Worm (Caenorhabditis elegans): ENCODE measurements around the gene trim-21.
A peak's percentile ranks its signal among the peaks of the same experiment; 100 is the strongest.

The trim-21 gene

DNA sequence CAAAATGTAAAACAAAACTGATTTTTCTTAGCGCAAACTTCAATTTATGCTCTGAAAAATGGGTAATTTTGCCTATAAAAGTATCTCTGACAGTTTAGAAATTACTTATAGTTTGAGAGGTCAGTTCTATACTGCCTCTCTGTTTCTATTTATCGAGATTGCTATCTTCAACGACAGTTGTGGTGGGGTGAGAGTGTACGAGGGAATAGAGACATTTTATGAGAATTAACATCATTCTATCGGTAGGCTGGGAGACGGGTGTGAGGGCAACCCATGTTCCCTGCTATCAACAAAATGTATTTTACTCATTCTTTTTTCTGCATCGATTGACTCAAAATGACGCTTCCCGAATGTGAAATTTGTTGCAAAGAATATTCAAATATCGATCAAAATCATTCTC, 7.5 kb upstream of the trim-21 start, which contains the start of gene ZK1240.3:
Gene ZK1240.3 (plus strand): TSS at position 238 of the 400 bp plus-strand sequence.
- TF ChIP-seq F44E2.7 (GFP tag; IDR thresholded peaks at IDR 0.05) (no peak), hmg-1.1 (GFP tag; IDR thresholded peaks at IDR 0.05) (no peak), nhr-28 (tag; optimal IDR thresholded peaks at IDR 0.05) (peak; percentile 78), unc-39 (tag; optimal IDR thresholded peaks at IDR 0.05) (no peak), dmd-6 (GFP tag; IDR thresholded peaks at IDR 0.05) (peak; percentile 69), T20F7.1 (GFP tag; optimal IDR thresholded peaks at IDR 0.05) (peak; percentile 32), unc-62 (GFP tag; optimal IDR thresholded peaks at IDR 0.05 in 1 of 2) (peak in 1 of 2 experiments; percentile 37), unc-62 (tag; optimal IDR thresholded peaks at IDR 0.05) (no peak), unc-130 (GFP tag; optimal IDR thresholded peaks at IDR 0.05) (no peak), daf-16 (GFP tag; optimal IDR thresholded peaks at IDR 0.05) (no peak), daf-16 (tag; optimal IDR thresholded peaks at IDR 0.05) (peak; percentile 62), aha-1 (tag) (peak; percentile 80), nhr-41 (GFP tag; IDR thresholded peaks at IDR 0.05) (peak; percentile 55; the same call in 1 of the 2 replicates), php-3 (GFP tag; IDR thresholded peaks at IDR 0.05) (0 out of 2 replicates have a peak, but pooled peaks have one; percentile 48), mxl-2 (GFP tag; conservative IDR thresholded peaks at IDR 0.05) (no peak), vab-7 (GFP tag; IDR thresholded peaks at IDR 0.05) (no peak), pqm-1 (tag; optimal IDR thresholded peaks at IDR 0.05) (peak; percentile 91), zfp-2 (tag; optimal IDR thresholded peaks at IDR 0.05) (no peak), hlh-11 (tag; optimal IDR thresholded peaks at IDR 0.05) (peak; percentile 58), dve-1 (tag; optimal IDR thresholded peaks at IDR 0.05; ENCODE audit: insufficient read depth) (peak; percentile 23), ama-1 (optimal IDR thresholded peaks at IDR 0.05) (no peak)

DNA sequence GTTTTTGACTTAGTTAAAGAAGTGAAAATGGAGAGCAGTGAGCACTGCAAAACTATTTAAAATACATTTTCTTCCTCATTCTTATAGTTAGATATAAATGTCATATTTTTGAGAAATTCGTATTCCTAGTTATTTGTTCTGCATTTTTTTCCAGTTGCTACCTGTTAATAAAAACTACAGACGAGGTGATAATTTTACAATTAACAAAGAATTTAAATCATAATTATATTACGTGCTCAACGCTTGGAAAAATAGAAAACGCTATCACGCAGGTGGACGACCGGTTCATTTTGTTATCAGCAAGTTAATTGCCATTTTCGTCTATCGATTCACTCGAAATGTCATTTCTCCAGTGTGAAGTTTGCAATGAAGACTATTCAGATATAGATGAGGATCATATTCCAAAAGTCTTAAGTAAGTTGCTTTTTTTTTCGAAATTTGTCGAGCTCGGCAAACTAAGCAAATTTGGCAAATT, 5.3 kb upstream of the trim-21 start, which contains the start of the genes ZK1240.5 and ZK1240.9:
Gene ZK1240.5 (minus strand): TSS at position 51 of the 475 bp plus-strand sequence.
Gene ZK1240.9 (plus strand): TSS at position 307 of the 475 bp plus-strand sequence.
- TF ChIP-seq unc-62 (GFP tag; optimal IDR thresholded peaks at IDR 0.05 in 1 of 2): peak in 1 of 2 experiments; percentile 72
- TF ChIP-seq unc-62 (tag; optimal IDR thresholded peaks at IDR 0.05): no peak
- TF ChIP-seq pqm-1 (tag; optimal IDR thresholded peaks at IDR 0.05): peak; percentile 76
- peak; percentile 26 for TF ChIP-seq nhr-28 (tag; optimal IDR thresholded peaks at IDR 0.05)
- 0 out of 2 replicates have a peak, but pooled peaks have one; percentile 14 for TF ChIP-seq dmd-6 (GFP tag; IDR thresholded peaks at IDR 0.05)
- TF ChIP-seq F44E2.7 (GFP tag; IDR thresholded peaks at IDR 0.05): no peak
- no peak for TF ChIP-seq F37D6.2 (tag; optimal IDR thresholded peaks at IDR 0.05)
- no peak for TF ChIP-seq mdl-1 (tag; optimal IDR thresholded peaks at IDR 0.05)
- no peak for TF ChIP-seq dmd-8 (GFP tag; IDR thresholded peaks at IDR 0.05)
- TF ChIP-seq aha-1 (tag): peak; percentile 22
- peak; percentile 9; the same call in 1 of the 2 replicates for TF ChIP-seq php-3 (GFP tag; IDR thresholded peaks at IDR 0.05)
- no peak for TF ChIP-seq unc-130 (GFP tag; optimal IDR thresholded peaks at IDR 0.05)
- no peak for TF ChIP-seq hmg-1.1 (GFP tag; IDR thresholded peaks at IDR 0.05)
- no peak for TF ChIP-seq nhr-77 (tag; optimal IDR thresholded peaks at IDR 0.05)
- no peak for TF ChIP-seq daf-19 (GFP tag; conservative IDR thresholded peaks at IDR 0.05)

- no peak for TF ChIP-seq egl-43 (GFP tag; IDR thresholded peaks at IDR 0.05)
These were observed 5.9 kb downstream of the trim-21 start, which contains the start of gene B0281.3 for ce11 chrII:2306741-2307140. TSS of gene B0281.3 (plus strand) at chrII:2307041.

ce11 chrII:2305507-2305906, 7.1 kb downstream of the trim-21 start:
- no peak for TF ChIP-seq saeg-2 (GFP tag; IDR thresholded peaks at IDR 0.05)
- no peak for TF ChIP-seq egl-43 (GFP tag; IDR thresholded peaks at IDR 0.05)
- TF ChIP-seq nhr-28 (tag; optimal IDR thresholded peaks at IDR 0.05): peak; percentile 61
- TF ChIP-seq mes-2 (tag; optimal IDR thresholded peaks at IDR 0.05; ENCODE audit: poor library complexity, severe bottlenecking): no peak
- no peak for TF ChIP-seq nhr-102 (tag; optimal IDR thresholded peaks at IDR 0.05)
- peak; percentile 26; the same call in 1 of the 2 replicates for TF ChIP-seq lin-1 (GFP tag; IDR thresholded peaks at IDR 0.05)
- TF ChIP-seq dmd-9 (GFP tag; IDR thresholded peaks at IDR 0.05): no peak
- no peak for TF ChIP-seq snpc-1.2 (GFP tag; IDR thresholded peaks at IDR 0.05)
- TF ChIP-seq daf-16 (GFP tag; optimal IDR thresholded peaks at IDR 0.05): no peak
- peak; percentile 52 for TF ChIP-seq daf-16 (tag; optimal IDR thresholded peaks at IDR 0.05)
- TF ChIP-seq aha-1 (tag): peak; percentile 10
- TF ChIP-seq D1046.2 (GFP tag; IDR thresholded peaks at IDR 0.05): no peak
- TF ChIP-seq ztf-7 (tag; optimal IDR thresholded peaks at IDR 0.05): no peak
- TF ChIP-seq dmd-6 (GFP tag; IDR thresholded peaks at IDR 0.05): peak; percentile 10; the same call in 1 of the 2 replicates
- TF ChIP-seq mdl-1 (tag; optimal IDR thresholded peaks at IDR 0.05): no peak
- TF ChIP-seq ceh-62 (tag; optimal IDR thresholded peaks at IDR 0.05): no peak
- TF ChIP-seq pqm-1 (tag; optimal IDR thresholded peaks at IDR 0.05): peak; percentile 93
